Worm (Caenorhabditis elegans) whole organism, mixed stage, embryonic: ENCODE results near the gene sel-8.

Experiments
- ham-2 ChIP-seq: fragments of 200-800 bp; sonication (Bioruptor generic); optimal IDR thresholded peaks from 2 replicates; lab custom pipeline; 2018; ENCODE audit warnings: mild to moderate bottlenecking, missing genetic modification characterization, missing compliant biosample characterization
- lin-13 ChIP-seq: fragments of 150-350 bp; optimal IDR thresholded peaks from 2 replicates; lab custom pipeline; 2014; ENCODE audit warnings: missing biosample characterization, missing genetic modification characterization
- lsy-2 ChIP-seq: fragments of 150-350 bp; optimal IDR thresholded peaks from 2 replicates; lab custom pipeline; 2014; ENCODE audit warnings: missing biosample characterization, missing genetic modification characterization
- mep-1 ChIP-seq: fragments of 150-350 bp; optimal IDR thresholded peaks from 2 replicates; lab custom pipeline; 2017; ENCODE audit warnings: missing biosample characterization, missing genetic modification reagents, missing genetic modification characterization, inconsistent platforms
- nhr-28 ChIP-seq: fragments of 150-350 bp; optimal IDR thresholded peaks from 2 replicates; lab custom pipeline; 2014; ENCODE audit warnings: missing biosample characterization, missing genetic modification characterization
- pha-4 ChIP-seq: fragments of 150-350 bp; optimal IDR thresholded peaks from 2 replicates; lab custom pipeline; 2018; ENCODE audit warnings: missing biosample characterization, missing genetic modification reagents, missing genetic modification characterization
- snpc-4 ChIP-seq: fragments of 150-350 bp; optimal IDR thresholded peaks from 2 replicates; lab custom pipeline; 2014; ENCODE audit warnings: missing biosample characterization, missing genetic modification characterization
- ztf-11 ChIP-seq: fragments of 150-350 bp; optimal IDR thresholded peaks from 2 replicates; lab custom pipeline; 2014; ENCODE audit warnings: missing biosample characterization, missing genetic modification characterization

ce11 chrIII:3566785-3567184 is 60.2 kb downstream of the sel-8 start:
- TF ChIP-seq ztf-11 (tag; lab: Kevin White, UChicago) = no peak
- no peak for TF ChIP-seq pha-4 (tag; lab: Kevin White, UChicago)
- TF ChIP-seq nhr-28 = no peak
- TF ChIP-seq lin-13 (tag; lab: Kevin White, UChicago) = no peak
- TF ChIP-seq lsy-2 = no peak
- TF ChIP-seq mep-1 (tag; lab: Kevin White, UChicago) = no peak
- TF ChIP-seq ham-2 (GFP tag; lab: Kevin White, UChicago) = no peak
- TF ChIP-seq snpc-4 (tag; lab: Kevin White, UChicago) = no peak
